Fruit fly (Drosophila melanogaster): ENCODE data around the gene BicD.
A peak's percentile ranks its signal among the peaks of the same experiment; 100 is the strongest.

BicD gene

DNA sequence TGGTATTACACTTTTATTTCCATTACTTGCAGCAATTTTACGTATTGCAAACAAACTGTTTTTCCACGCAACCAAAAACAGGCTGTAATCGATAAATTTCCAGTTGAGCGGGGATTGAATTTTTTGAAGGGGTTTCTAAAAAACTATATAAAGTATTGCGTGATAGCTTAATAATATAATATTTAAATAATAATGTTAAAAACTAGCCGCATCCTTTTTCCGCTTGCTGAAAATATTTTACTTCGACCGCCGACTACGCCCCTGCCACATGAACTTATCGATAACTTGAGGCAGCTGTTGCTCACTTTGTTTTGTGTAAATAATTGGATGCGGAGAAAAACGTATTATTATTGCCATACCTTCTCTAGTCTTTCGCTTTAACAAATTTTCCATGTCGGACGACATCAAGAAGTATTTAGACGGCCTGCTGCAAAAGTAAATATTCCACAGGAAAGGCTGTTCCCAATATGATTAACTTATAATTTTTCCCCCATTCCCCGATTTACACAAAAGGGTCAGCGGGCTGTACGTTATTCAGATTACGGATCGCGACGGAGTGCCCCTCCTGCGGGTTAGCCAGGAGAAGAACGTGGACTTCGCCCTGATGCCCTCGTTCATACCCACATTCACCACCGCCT, 8.0 kb upstream of the BicD start, which contains the start of the genes fws and Lamtor3 (continued):
- TF ChIP-seq az2 (GFP tag; optimal IDR thresholded peaks at IDR 0.05) (peak; percentile 98), gro (GFP tag; optimal IDR thresholded peaks at IDR 0.05) (peak; percentile 73), Sry-β (GFP tag; optimal IDR thresholded peaks at IDR 0.05) (peak; percentile 63), Gug (GFP tag; IDR thresholded peaks at IDR 0.05) (peak; percentile 99), HLH4C (GFP tag; IDR thresholded peaks at IDR 0.05; ENCODE audit: partially characterized antibody) (peak; percentile 71), peb (GFP tag; IDR thresholded peaks at IDR 0.05) (peak; percentile 98), CG18764 (GFP tag; optimal IDR thresholded peaks at IDR 0.05) (peak; percentile 94), CG17359 (tag; optimal IDR thresholded peaks at IDR 0.05) (peak; percentile 99), CG10565 (GFP tag; optimal IDR thresholded peaks at IDR 0.05) (peak; percentile 74), z (GFP tag; IDR thresholded peaks at IDR 0.05) (peak; percentile 80), luna (GFP tag; optimal IDR thresholded peaks at IDR 0.05) (peak; percentile 11), sim (GFP tag; IDR thresholded peaks at IDR 0.05) (peak; percentile 97), corto (GFP tag; optimal IDR thresholded peaks at IDR 0.05) (peak; percentile 91), grn (GFP tag; optimal IDR thresholded peaks at IDR 0.05) (no peak), bsh (GFP tag; optimal IDR thresholded peaks at IDR 0.05) (peak; percentile 95 to 99), her (GFP tag; optimal IDR thresholded peaks at IDR 0.05) (peak; percentile 28), CG31441 (GFP tag; IDR thresholded peaks at IDR 0.05) (peak; percentile 98), CG11696 (GFP tag; IDR thresholded peaks at IDR 0.05) (peak; percentile 94), org-1 (GFP tag; optimal IDR thresholded peaks at IDR 0.05) (peak; percentile 95), h (optimal IDR thresholded peaks at IDR 0.05) (no peak), zfh1 (GFP tag; IDR thresholded peaks at IDR 0.05) (peak; percentile 99), E2f1 (GFP tag; IDR thresholded peaks at IDR 0.05) (peak; percentile 99), sens-2 (GFP tag; IDR thresholded peaks at IDR 0.05) (peak; percentile 98), al (GFP tag; IDR thresholded peaks at IDR 0.05) (peak; percentile 99), wdn (GFP tag; IDR thresholded peaks at IDR 0.05) (peak; percentile 99), Atf3 (GFP tag; optimal IDR thresholded peaks at IDR 0.05) (peak; percentile 79), E2f2 (GFP tag; IDR thresholded peaks at IDR 0.05) (peak; percentile 90), CG1647 (GFP tag; optimal IDR thresholded peaks at IDR 0.05) (peak; percentile 83), yki (optimal IDR thresholded peaks at IDR 0.05) (no peak), vnd (GFP tag; IDR thresholded peaks at IDR 0.05; ENCODE audit: partially characterized antibody) (no peak), CG15514 (GFP tag; optimal IDR thresholded peaks at IDR 0.05) (peak; percentile 94), Med (GFP tag) (peak; percentile 98), unc-4 (GFP tag; IDR thresholded peaks at IDR 0.05; ENCODE audit: partially characterized antibody) (peak; percentile 52; the same call in 1 of the 2 replicates), gce (GFP tag; IDR thresholded peaks at IDR 0.05) (peak; percentile 99), CG6175 (GFP tag; IDR thresholded peaks at IDR 0.05) (peak; percentile 99), salm (tag; optimal IDR thresholded peaks at IDR 0.05) (peak; percentile 96), ranshi (GFP tag; IDR thresholded peaks at IDR 0.05) (peak; percentile 99), Trl (optimal IDR thresholded peaks at IDR 0.05) (no peak), Trl (GFP tag; optimal IDR thresholded peaks at IDR 0.05) (peak; percentile 77), CG8089 (GFP tag; optimal IDR thresholded peaks at IDR 0.05) (peak; percentile 68), Bteb2 (GFP tag; optimal IDR thresholded peaks at IDR 0.05) (peak; percentile 90), slou (GFP tag; optimal IDR thresholded peaks at IDR 0.05) (peak; percentile 97), cwo (GFP tag; optimal IDR thresholded peaks at IDR 0.05) (peak; percentile 95), scrt (GFP tag; optimal IDR thresholded peaks at IDR 0.05) (peak; percentile 97), bowl (GFP tag; IDR thresholded peaks at IDR 0.05) (peak; percentile 98), ro (GFP tag; IDR thresholded peaks at IDR 0.05) (peak; percentile 97), CG14965 (GFP tag; optimal IDR thresholded peaks at IDR 0.05; ENCODE audit: borderline replicate concordance) (no peak), tin (GFP tag; optimal IDR thresholded peaks at IDR 0.05) (peak; percentile 95), CG2199 (GFP tag; IDR thresholded peaks at IDR 0.05) (peak; percentile 99), CG8765 (GFP tag; IDR thresholded peaks at IDR 0.05) (peak; percentile 99), emc (GFP tag; optimal IDR thresholded peaks at IDR 0.05) (peak; percentile 52), CG13894 (tag; optimal IDR thresholded peaks at IDR 0.05) (peak; percentile 94)

Data from whole organism, embryonic.